Worm (Caenorhabditis elegans) whole organism, L1 larva: ENCODE data around the gene degl-1.

ENCODE experiments used
- C04F5.9 ChIP-seq: sonication (generic microtip); optimal IDR thresholded peaks from 2 replicates; lab custom pipeline; 2016; ENCODE audit warnings: missing genetic modification characterization, missing compliant biosample characterization
- F16B12.6 ChIP-seq: fragments of 150-350 bp; optimal IDR thresholded peaks from 2 replicates; lab custom pipeline; 2014; ENCODE audit warnings: missing biosample characterization, missing genetic modification characterization
- alr-1 ChIP-seq: fragments of 200-800 bp; sonication (Bioruptor generic); optimal IDR thresholded peaks from 2 replicates; lab custom pipeline; 2018; ENCODE audit warnings: borderline replicate concordance, mild to moderate bottlenecking, missing genetic modification characterization, missing compliant biosample characterization
- aly-2 ChIP-seq: fragments of 150-350 bp; optimal IDR thresholded peaks from 2 replicates; lab custom pipeline; 2014; ENCODE audit warnings: missing biosample characterization, missing genetic modification characterization
- ceh-63 ChIP-seq: fragments of 200-800 bp; sonication (Bioruptor generic); optimal IDR thresholded peaks from 2 replicates; lab custom pipeline; 2018; ENCODE audit warnings: mild to moderate bottlenecking, missing genetic modification characterization, missing compliant biosample characterization
- ceh-88 ChIP-seq: fragments of 200-800 bp; sonication (Bioruptor generic); IDR thresholded peaks from 2 replicates; pipeline ENCODE4 v1.3.6; 2022; ENCODE audit warnings: missing genetic modification characterization, missing compliant biosample characterization
- ceh-90 ChIP-seq: sonication (generic microtip); optimal IDR thresholded peaks from 2 replicates; lab custom pipeline; 2016; ENCODE audit warnings: missing genetic modification characterization, missing compliant biosample characterization
- dsc-1 ChIP-seq: sonication (generic microtip); optimal IDR thresholded peaks from 2 replicates; lab custom pipeline; 2016; ENCODE audit warnings: mild to moderate bottlenecking, missing genetic modification characterization, missing compliant biosample characterization
- efl-3 ChIP-seq: fragments of 200-800 bp; sonication (Bioruptor generic); optimal IDR thresholded peaks from 2 replicates; lab custom pipeline; 2018; ENCODE audit warnings: mild to moderate bottlenecking, missing genetic modification characterization, missing compliant biosample characterization
- egl-13 ChIP-seq: sonication (generic microtip); optimal IDR thresholded peaks from 2 replicates; lab custom pipeline; 2016; ENCODE audit warnings: missing genotype, missing genetic modification reagents, missing genetic modification characterization, missing compliant biosample characterization
- ets-5 ChIP-seq: fragments of 200-800 bp; sonication (Bioruptor generic); IDR thresholded peaks from 2 replicates; pipeline ENCODE4 v1.3.6; 2022; ENCODE audit warnings: missing genetic modification characterization, missing compliant biosample characterization
- irx-1 ChIP-seq: sonication (generic microtip); optimal IDR thresholded peaks from 2 replicates; lab custom pipeline; 2016; ENCODE audit warnings: missing genetic modification characterization, missing compliant biosample characterization
- isw-1 ChIP-seq: fragments of 200-800 bp; sonication (Bioruptor generic); IDR thresholded peaks from 2 replicates; pipeline ENCODE4 v1.3.6; 2022; ENCODE audit warnings: missing genetic modification characterization, missing compliant biosample characterization
- lin-39 ChIP-seq: fragments of 150-350 bp; optimal IDR thresholded peaks from 2 replicates; lab custom pipeline; 2014; ENCODE audit warnings: missing biosample characterization, missing genetic modification reagents, missing genetic modification characterization
- lsy-2 ChIP-seq, 2 experiments: fragments of 150-350 bp; optimal IDR thresholded peaks; 2 replicates each; lab custom pipeline; 2014; ENCODE audit warnings: missing biosample characterization in 2 of 2, missing genetic modification characterization in 2 of 2
- mab-9 ChIP-seq: fragments of 200-800 bp; sonication (Bioruptor generic); IDR thresholded peaks from 2 replicates; pipeline ENCODE4 v1.3.6; 2022; ENCODE audit warnings: missing genetic modification reagents, missing genetic modification characterization, missing compliant biosample characterization
- mdl-1 ChIP-seq, 2 experiments: fragments of 150-350 bp; optimal IDR thresholded peaks; 2 replicates each; lab custom pipeline; 2014 to 2017; ENCODE audit warnings: missing biosample characterization in 2 of 2, missing genetic modification characterization in 2 of 2, inconsistent platforms in 1 of 2
- mef-2 ChIP-seq: fragments of 150-350 bp; optimal IDR thresholded peaks from 2 replicates; lab custom pipeline; 2014; ENCODE audit warnings: missing biosample characterization, missing genetic modification characterization
- mep-1 ChIP-seq: fragments of 150-350 bp; optimal IDR thresholded peaks from 2 replicates; lab custom pipeline; 2014; ENCODE audit warnings: missing biosample characterization, missing genetic modification characterization
- nhr-12 ChIP-seq: sonication (generic microtip); optimal IDR thresholded peaks from 2 replicates; lab custom pipeline; 2017; ENCODE audit warnings: missing biosample characterization, missing genetic modification characterization
- nhr-19 ChIP-seq: fragments of 200-800 bp; sonication (Bioruptor generic); conservative IDR thresholded peaks from 2 replicates; pipeline ENCODE4 v1.3.6; 2022; ENCODE audit warnings: missing genetic modification characterization, missing compliant biosample characterization
- nhr-20 ChIP-seq: sonication (generic microtip); optimal IDR thresholded peaks from 2 replicates; lab custom pipeline; 2016; ENCODE audit warnings: mild to moderate bottlenecking, missing genetic modification characterization, missing compliant biosample characterization
- nhr-76 ChIP-seq: sonication (generic microtip); optimal IDR thresholded peaks from 2 replicates; lab custom pipeline; 2017; ENCODE audit warnings: missing biosample characterization, missing genetic modification characterization
- nhr-84 ChIP-seq: sonication (generic microtip); optimal IDR thresholded peaks from 2 replicates; lab custom pipeline; 2017; ENCODE audit warnings: missing biosample characterization, missing genetic modification characterization
- nhr-90 ChIP-seq: sonication (generic microtip); optimal IDR thresholded peaks from 2 replicates; lab custom pipeline; 2016; ENCODE audit warnings: mild to moderate bottlenecking, missing genetic modification characterization, missing compliant biosample characterization; ENCODE audit not compliant: poor library complexity
- pax-3 ChIP-seq: fragments of 200-800 bp; sonication (Bioruptor generic); optimal IDR thresholded peaks from 2 replicates; lab custom pipeline; 2018; ENCODE audit warnings: mild to moderate bottlenecking, missing genetic modification characterization, moderate library complexity, missing compliant biosample characterization
- skn-1 ChIP-seq: fragments of 150-350 bp; optimal IDR thresholded peaks from 2 replicates; lab custom pipeline; 2014; ENCODE audit warnings: missing biosample characterization, missing genetic modification characterization
- snpc-4 ChIP-seq: fragments of 150-350 bp; optimal IDR thresholded peaks from 2 replicates; lab custom pipeline; 2014; ENCODE audit warnings: missing biosample characterization, missing genetic modification characterization
- sptf-1 ChIP-seq: fragments of 150-350 bp; optimal IDR thresholded peaks from 2 replicates; lab custom pipeline; 2014; ENCODE audit warnings: missing biosample characterization, missing genetic modification characterization
- tbx-2 ChIP-seq: sonication (generic microtip); optimal IDR thresholded peaks from 2 replicates; lab custom pipeline; 2016; ENCODE audit warnings: missing genetic modification characterization, missing compliant biosample characterization
- unc-62 ChIP-seq: fragments of 150-350 bp; optimal IDR thresholded peaks from 2 replicates; lab custom pipeline; 2014; ENCODE audit warnings: missing biosample characterization, missing genetic modification reagents, missing genetic modification characterization
- unc-86 ChIP-seq: sonication (generic microtip); optimal IDR thresholded peaks from 2 replicates; lab custom pipeline; 2016; ENCODE audit warnings: missing genetic modification characterization, missing compliant biosample characterization
- unc-98 ChIP-seq: fragments of 200-800 bp; sonication (Bioruptor generic); IDR thresholded peaks from 2 replicates; pipeline ENCODE4 v1.3.6; 2022; ENCODE audit warnings: missing genetic modification characterization, missing compliant biosample characterization
- vab-15 ChIP-seq: sonication (generic microtip); optimal IDR thresholded peaks from 2 replicates; lab custom pipeline; 2017; ENCODE audit warnings: missing genotype, mild to moderate bottlenecking, missing genetic modification characterization, missing compliant biosample characterization
- zag-1 ChIP-seq: fragments of 150-350 bp; optimal IDR thresholded peaks from 2 replicates; lab custom pipeline; 2014; ENCODE audit warnings: missing biosample characterization, missing genetic modification characterization
- zip-4 ChIP-seq: fragments of 200-800 bp; sonication (Bioruptor generic); optimal IDR thresholded peaks from 2 replicates; lab custom pipeline; 2018; ENCODE audit warnings: mild to moderate bottlenecking, missing genetic modification characterization, moderate library complexity, missing compliant biosample characterization
- ztf-11 ChIP-seq, 2 experiments: sonication (generic microtip); optimal IDR thresholded peaks; 2 replicates each; lab custom pipeline; 2016 to 2017; ENCODE audit warnings: missing genetic modification characterization in 2 of 2, missing biosample characterization in 1 of 2, missing compliant biosample characterization in 1 of 2

The degl-1 gene

ce11 chrIV:14760845-14761244 is 10.4 kb downstream of the degl-1 start, which contains the start of gene ptp-5.2:
Gene ptp-5.2, minus strand, starts transcription at chrIV:14760945.
- no peak for TF ChIP-seq nhr-84 (tag; lab: Kevin White, UChicago)
- TF ChIP-seq nhr-76 (tag; lab: Kevin White, UChicago): no peak
- TF ChIP-seq ets-5: no peak
- TF ChIP-seq, all 84 proteins: peak for 0

ce11 chrIV:14759662-14760061 is 11.6 kb downstream of the degl-1 start:
- TF ChIP-seq nhr-76 (tag; lab: Kevin White, UChicago): no peak
- TF ChIP-seq nhr-12 (tag; lab: Kevin White, UChicago): no peak
- no peak for TF ChIP-seq nhr-20 (tag; lab: Kevin White, UChicago)
- no peak for TF ChIP-seq zip-4 (GFP tag; lab: Kevin White, UChicago)
- no peak for TF ChIP-seq nhr-84 (tag; lab: Kevin White, UChicago)
- no peak for TF ChIP-seq nhr-90 (tag; lab: Kevin White, UChicago)
- TF ChIP-seq skn-1 (tag; lab: Kevin White, UChicago): no peak
- no peak for TF ChIP-seq sptf-1 (tag; lab: Kevin White, UChicago)
- no peak for TF ChIP-seq nhr-19
- TF ChIP-seq ceh-63 (GFP tag; lab: Kevin White, UChicago): no peak
- no peak for TF ChIP-seq unc-86
- no peak for TF ChIP-seq mab-9 (GFP tag; lab: Robert Waterston, UW)
- TF ChIP-seq ceh-88 (GFP tag; lab: Robert Waterston, UW): no peak
- no peak for TF ChIP-seq lsy-2 (tag; optimal IDR thresholded peaks at IDR 0.05; lab: Kevin White, UChicago)
- no peak for TF ChIP-seq mef-2
- no peak for TF ChIP-seq isw-1 (GFP tag; lab: Robert Waterston, UW)
- no peak for TF ChIP-seq mep-1 (tag; lab: Kevin White, UChicago)
- TF ChIP-seq mdl-1 (tag; optimal IDR thresholded peaks at IDR 0.05; lab: Kevin White, UChicago): no peak

ce11 chrIV:14757786-14758185 is 13.4 kb downstream of the degl-1 start:
- TF ChIP-seq tbx-2 (no peak), ceh-90 (tag; lab: Kevin White, UChicago) (no peak), zag-1 (no peak), dsc-1 (tag; lab: Kevin White, UChicago) (peak; percentile 19), pax-3 (no peak)
- TF ChIP-seq, all 84 proteins: peak for 1

ce11 chrIV:14754912-14755311 is 16.3 kb downstream of the degl-1 start, which contains the start of gene Y57G11C.499:
Gene Y57G11C.499, minus strand, starts transcription at chrIV:14754934.
- TF ChIP-seq efl-3 (GFP tag; lab: Kevin White, UChicago) (no peak), unc-98 (GFP tag; lab: Robert Waterston, UW) (no peak), mab-9 (GFP tag; lab: Robert Waterston, UW) (no peak), alr-1 (tag; lab: Kevin White, UChicago) (no peak), unc-62 (GFP tag; lab: Kevin White, UChicago) (no peak), vab-15 (tag; lab: Kevin White, UChicago) (no peak), tbx-2 (no peak), C04F5.9 (no peak), egl-13 (no peak), mef-2 (no peak), mep-1 (tag; lab: Kevin White, UChicago) (no peak), irx-1 (tag; lab: Kevin White, UChicago) (no peak), snpc-4 (no peak), lsy-2 (tag; optimal IDR thresholded peaks at IDR 0.05; lab: Kevin White, UChicago) (no peak), aly-2 (tag; lab: Kevin White, UChicago) (no peak)
- TF ChIP-seq, all 84 proteins: peak for 0

ce11 chrIV:14741926-14742325 is 29.3 kb downstream of the degl-1 start:
- no peak for TF ChIP-seq C04F5.9
- TF ChIP-seq ztf-11 (tag; optimal IDR thresholded peaks at IDR 0.05; lab: Kevin White, UChicago): no peak
- TF ChIP-seq F16B12.6: no peak
- TF ChIP-seq mdl-1 (tag; optimal IDR thresholded peaks at IDR 0.05; lab: Kevin White, UChicago): no peak
- TF ChIP-seq lin-39: no peak
